1 fruit fly cellular context compared by ENCODE assay signal in genomic region chr3L:3760395-3760997, dm6.
TF ChIP-seq lines count a peak whose summit lies in the region.

No protein-coding gene starts in this region.

TF ChIP-seq in whole organism, embryonic, 481 proteins besides CTCF, POLR2A, EP300 and RAD21 (continued from another document and continues in another):
- peak in 1 of 2 experiments; percentile 55 for TF ChIP-seq Hr78 (GFP tag; optimal IDR thresholded peaks at IDR 0.05; lab: Kevin White, UChicago)
- TF ChIP-seq CG4730 (GFP tag; IDR thresholded peaks at IDR 0.05; lab: Robert Waterston, UW), result peak; percentile 29; the same call in 1 of the 2 replicates
- no peak for TF ChIP-seq tap (tag; optimal IDR thresholded peaks at IDR 0.05; lab: Kevin White, UChicago)
- no peak for TF ChIP-seq MTF-1 (GFP tag; optimal IDR thresholded peaks at IDR 0.05; lab: Kevin White, UChicago; ENCODE audit: borderline replicate concordance)
- peak; percentile 11 for TF ChIP-seq CG1647 (GFP tag; optimal IDR thresholded peaks at IDR 0.05; lab: Kevin White, UChicago)
- no peak for TF ChIP-seq Stat92E (GFP tag; optimal IDR thresholded peaks at IDR 0.05; lab: Kevin White, UChicago)
- no peak for TF ChIP-seq Sry-β (GFP tag; optimal IDR thresholded peaks at IDR 0.05; lab: Kevin White, UChicago)
- 0 out of 2 replicates have a peak, but pooled peaks have one; percentile 29 for TF ChIP-seq CG32767 (GFP tag; IDR thresholded peaks at IDR 0.05; lab: Robert Waterston, UW)
- no peak for TF ChIP-seq sc (optimal IDR thresholded peaks at IDR 0.05; lab: Kevin White, UChicago)
- TF ChIP-seq sc (GFP tag; optimal IDR thresholded peaks at IDR 0.05; lab: Kevin White, UChicago), result no peak
- TF ChIP-seq CG17328 (GFP tag; IDR thresholded peaks at IDR 0.05; lab: Robert Waterston, UW), result no peak
- no peak for TF ChIP-seq Nf-YC (tag; optimal IDR thresholded peaks at IDR 0.05; lab: Kevin White, UChicago)
- TF ChIP-seq ATbp (GFP tag; optimal IDR thresholded peaks at IDR 0.05; lab: Kevin White, UChicago), result no peak
- TF ChIP-seq mld (GFP tag; IDR thresholded peaks at IDR 0.05; lab: Robert Waterston, UW; ENCODE audit: partially characterized antibody), result no peak
- TF ChIP-seq gsb (GFP tag; IDR thresholded peaks at IDR 0.05; lab: Robert Waterston, UW), result no peak
- no peak for TF ChIP-seq hbn (GFP tag; IDR thresholded peaks at IDR 0.05; lab: Robert Waterston, UW; ENCODE audit: partially characterized antibody)
- TF ChIP-seq CG3995 (GFP tag; optimal IDR thresholded peaks at IDR 0.05; lab: Kevin White, UChicago), result no peak
- TF ChIP-seq Mrtf (GFP tag; IDR thresholded peaks at IDR 0.05; lab: Robert Waterston, UW), result no peak
- TF ChIP-seq Atf3 (GFP tag; optimal IDR thresholded peaks at IDR 0.05; lab: Kevin White, UChicago), result no peak
- TF ChIP-seq Sry-δ (GFP tag; optimal IDR thresholded peaks at IDR 0.05; lab: Kevin White, UChicago), result no peak
- TF ChIP-seq CG16815 (GFP tag; optimal IDR thresholded peaks at IDR 0.05; lab: Kevin White, UChicago), result no peak
- no peak for TF ChIP-seq tll (GFP tag; optimal IDR thresholded peaks at IDR 0.05; lab: Kevin White, UChicago)
- TF ChIP-seq MESR4 (GFP tag; optimal IDR thresholded peaks at IDR 0.05; lab: Kevin White, UChicago), result no peak
- TF ChIP-seq CG15514 (GFP tag; optimal IDR thresholded peaks at IDR 0.05; lab: Kevin White, UChicago), result peak; percentile 33
- no peak for TF ChIP-seq CG10321 (GFP tag; IDR thresholded peaks at IDR 0.05; lab: Robert Waterston, UW)
- no peak for TF ChIP-seq CG11696 (GFP tag; IDR thresholded peaks at IDR 0.05; lab: Robert Waterston, UW)
- no peak for TF ChIP-seq CG9437 (GFP tag; optimal IDR thresholded peaks at IDR 0.05; lab: Kevin White, UChicago)
- peak; percentile 62 for TF ChIP-seq grau (tag; optimal IDR thresholded peaks at IDR 0.05; lab: Kevin White, UChicago)
- TF ChIP-seq Poxn (GFP tag; IDR thresholded peaks at IDR 0.05; lab: Robert Waterston, UW), result no peak
- no peak for TF ChIP-seq Tbp (GFP tag; optimal IDR thresholded peaks at IDR 0.05; lab: Kevin White, UChicago)
- TF ChIP-seq CHES-1-like (GFP tag; optimal IDR thresholded peaks at IDR 0.05; lab: Kevin White, UChicago), result no peak
- TF ChIP-seq maf-S (GFP tag; optimal IDR thresholded peaks at IDR 0.05; lab: Kevin White, UChicago), result no peak
- TF ChIP-seq CG12155 (GFP tag; optimal IDR thresholded peaks at IDR 0.05; lab: Kevin White, UChicago), result peak; percentile 7
- TF ChIP-seq CG9797 (GFP tag; optimal IDR thresholded peaks at IDR 0.05; lab: Kevin White, UChicago), result no peak
- TF ChIP-seq Med (GFP tag; lab: Kevin White, UChicago), result peak; percentile 80
- peak; percentile 78 for TF ChIP-seq row (GFP tag; IDR thresholded peaks at IDR 0.05; lab: Robert Waterston, UW)
- TF ChIP-seq trh (GFP tag; optimal IDR thresholded peaks at IDR 0.05; lab: Kevin White, UChicago), result peak; percentile 17
- TF ChIP-seq CG8281 (tag; optimal IDR thresholded peaks at IDR 0.05; lab: Kevin White, UChicago), result no peak
- TF ChIP-seq CG4617 (GFP tag; optimal IDR thresholded peaks at IDR 0.05; lab: Kevin White, UChicago; ENCODE audit: borderline replicate concordance), result no peak
- TF ChIP-seq BEAF-32 (GFP tag; optimal IDR thresholded peaks at IDR 0.05; lab: Kevin White, UChicago), result no peak
- peak; percentile 56 for TF ChIP-seq CoRest (tag; optimal IDR thresholded peaks at IDR 0.05; lab: Kevin White, UChicago)
- TF ChIP-seq Ravus (GFP tag; IDR thresholded peaks at IDR 0.05; lab: Robert Waterston, UW), result no peak; the same call in 1 of the 2 replicates
- TF ChIP-seq CG2889 (GFP tag; IDR thresholded peaks at IDR 0.05; lab: Robert Waterston, UW), result 0 out of 3 replicates have a peak, but pooled peaks have one; percentile 16
- TF ChIP-seq disco-r (GFP tag; optimal IDR thresholded peaks at IDR 0.05; lab: Kevin White, UChicago), result peak; percentile 14
- TF ChIP-seq hkb (optimal IDR thresholded peaks at IDR 0.05; lab: Kevin White, UChicago), result no peak
- peak; percentile 57; the same call in 1 of the 2 replicates for TF ChIP-seq hkb (GFP tag; IDR thresholded peaks at IDR 0.05; lab: Robert Waterston, UW)
- no peak for TF ChIP-seq CG3726 (GFP tag; IDR thresholded peaks at IDR 0.05; lab: Robert Waterston, UW)
- no peak for TF ChIP-seq CG1792 (GFP tag; optimal IDR thresholded peaks at IDR 0.05; lab: Kevin White, UChicago)
- TF ChIP-seq gt (GFP tag; IDR thresholded peaks at IDR 0.05; lab: Robert Waterston, UW), result no peak
- 0 out of 2 replicates have a peak, but pooled peaks have one; percentile 13 for TF ChIP-seq CG14667 (GFP tag; IDR thresholded peaks at IDR 0.05; lab: Robert Waterston, UW)
- no peak for TF ChIP-seq CG12744 (GFP tag; optimal IDR thresholded peaks at IDR 0.05; lab: Kevin White, UChicago)
- TF ChIP-seq CG10565 (GFP tag; optimal IDR thresholded peaks at IDR 0.05; lab: Kevin White, UChicago), result no peak
- peak; percentile 21 for TF ChIP-seq Fer1 (GFP tag; optimal IDR thresholded peaks at IDR 0.05; lab: Kevin White, UChicago)
- TF ChIP-seq vvl (GFP tag; IDR thresholded peaks at IDR 0.05; lab: Robert Waterston, UW), result peak; percentile 20; the same call in 1 of the 2 replicates
- TF ChIP-seq Camta (GFP tag; optimal IDR thresholded peaks at IDR 0.05; lab: Kevin White, UChicago), result peak; percentile 28
- no peak for TF ChIP-seq fru (optimal IDR thresholded peaks at IDR 0.05; lab: Kevin White, UChicago)
- no peak for TF ChIP-seq Dip3 (GFP tag; optimal IDR thresholded peaks at IDR 0.05; lab: Kevin White, UChicago)
- peak; percentile 20 for TF ChIP-seq BtbVII (GFP tag; optimal IDR thresholded peaks at IDR 0.05; lab: Kevin White, UChicago)
- TF ChIP-seq Lhr (GFP tag; optimal IDR thresholded peaks at IDR 0.05; lab: Kevin White, UChicago), result no peak
- TF ChIP-seq CG32772 (GFP tag; IDR thresholded peaks at IDR 0.05; lab: Robert Waterston, UW), result 0 out of 2 replicates have a peak, but pooled peaks have one; percentile 12
- TF ChIP-seq peb (GFP tag; IDR thresholded peaks at IDR 0.05; lab: Robert Waterston, UW), result no peak
- no peak for TF ChIP-seq gcm (GFP tag; optimal IDR thresholded peaks at IDR 0.05; lab: Kevin White, UChicago)
- TF ChIP-seq bigmax (GFP tag; optimal IDR thresholded peaks at IDR 0.05; lab: Kevin White, UChicago), result no peak
- TF ChIP-seq ac (GFP tag; optimal IDR thresholded peaks at IDR 0.05; lab: Kevin White, UChicago), result no peak
- TF ChIP-seq ssp (GFP tag; IDR thresholded peaks at IDR 0.05; lab: Robert Waterston, UW), result no peak
- no peak for TF ChIP-seq ci (GFP tag; IDR thresholded peaks at IDR 0.05; lab: Robert Waterston, UW)
- peak; percentile 37 for TF ChIP-seq Hand (GFP tag; optimal IDR thresholded peaks at IDR 0.05; lab: Kevin White, UChicago)
- TF ChIP-seq mirr (GFP tag; optimal IDR thresholded peaks at IDR 0.05; lab: Kevin White, UChicago), result peak; percentile 24
- TF ChIP-seq CG3163 (GFP tag; optimal IDR thresholded peaks at IDR 0.05; lab: Kevin White, UChicago), result no peak
- TF ChIP-seq dati (GFP tag; IDR thresholded peaks at IDR 0.05; lab: Robert Waterston, UW), result no peak
- TF ChIP-seq Hr3 (GFP tag; optimal IDR thresholded peaks at IDR 0.05; lab: Kevin White, UChicago), result no peak
- peak; percentile 74; the same call in 2 of the 3 replicates for TF ChIP-seq dysf (GFP tag; IDR thresholded peaks at IDR 0.05; lab: Robert Waterston, UW)
- TF ChIP-seq CG13123 (GFP tag; optimal IDR thresholded peaks at IDR 0.05; lab: Kevin White, UChicago), result no peak
- TF ChIP-seq dimm (GFP tag; IDR thresholded peaks at IDR 0.05; lab: Robert Waterston, UW), result no peak
- TF ChIP-seq CG11085 (GFP tag; IDR thresholded peaks at IDR 0.05; lab: Robert Waterston, UW), result 0 out of 2 replicates have a peak, but pooled peaks have one; percentile 34
- no peak for TF ChIP-seq z (GFP tag; IDR thresholded peaks at IDR 0.05; lab: Robert Waterston, UW)
- no peak for TF ChIP-seq crp (GFP tag; optimal IDR thresholded peaks at IDR 0.05; lab: Kevin White, UChicago)
- no peak for TF ChIP-seq sens-2 (GFP tag; IDR thresholded peaks at IDR 0.05; lab: Robert Waterston, UW)
- no peak for TF ChIP-seq Antp (GFP tag; optimal IDR thresholded peaks at IDR 0.05; lab: Kevin White, UChicago)
- TF ChIP-seq Six4 (GFP tag; optimal IDR thresholded peaks at IDR 0.05; lab: Kevin White, UChicago), result no peak
- peak; percentile 13 for TF ChIP-seq CG8924 (tag; optimal IDR thresholded peaks at IDR 0.05; lab: Kevin White, UChicago)
- TF ChIP-seq Hmx (GFP tag; optimal IDR thresholded peaks at IDR 0.05; lab: Kevin White, UChicago), result no peak
- TF ChIP-seq CG17361 (GFP tag; IDR thresholded peaks at IDR 0.05; lab: Robert Waterston, UW), result peak; percentile 37; the same call in 1 of the 3 replicates
- no peak for TF ChIP-seq CG30020 (tag; optimal IDR thresholded peaks at IDR 0.05; lab: Kevin White, UChicago)
- no peak for TF ChIP-seq run (tag; optimal IDR thresholded peaks at IDR 0.05; lab: Kevin White, UChicago)
- TF ChIP-seq chinmo (GFP tag; IDR thresholded peaks at IDR 0.05; lab: Robert Waterston, UW; ENCODE audit: partially characterized antibody), result peak; percentile 55; the same call in 1 of the 4 replicates
- peak; percentile 57 for TF ChIP-seq CG15269 (tag; optimal IDR thresholded peaks at IDR 0.05; lab: Kevin White, UChicago)
- TF ChIP-seq ara (GFP tag; IDR thresholded peaks at IDR 0.05; lab: Robert Waterston, UW), result no peak
- TF ChIP-seq seq (GFP tag; IDR thresholded peaks at IDR 0.05; lab: Robert Waterston, UW), result peak; percentile 31; the same call in 1 of the 2 replicates
- TF ChIP-seq CG6654 (GFP tag; optimal IDR thresholded peaks at IDR 0.05; lab: Kevin White, UChicago), result no peak
- TF ChIP-seq CG8089 (GFP tag; optimal IDR thresholded peaks at IDR 0.05; lab: Kevin White, UChicago), result no peak
- TF ChIP-seq pzg (GFP tag; optimal IDR thresholded peaks at IDR 0.05; lab: Kevin White, UChicago), result no peak
- peak; percentile 22 for TF ChIP-seq Dek (tag; optimal IDR thresholded peaks at IDR 0.05; lab: Kevin White, UChicago)
- TF ChIP-seq Fer3 (tag; optimal IDR thresholded peaks at IDR 0.05; lab: Kevin White, UChicago), result peak; percentile 11
- TF ChIP-seq CG12104 (GFP tag; optimal IDR thresholded peaks at IDR 0.05; lab: Kevin White, UChicago), result no peak
- TF ChIP-seq CG2199 (GFP tag; IDR thresholded peaks at IDR 0.05; lab: Robert Waterston, UW), result no peak
- TF ChIP-seq CG3281 (GFP tag; optimal IDR thresholded peaks at IDR 0.05; lab: Kevin White, UChicago), result peak; percentile 32
- peak; percentile 55 for TF ChIP-seq Meics (GFP tag; optimal IDR thresholded peaks at IDR 0.05; lab: Kevin White, UChicago)
- TF ChIP-seq CG7271 (tag; optimal IDR thresholded peaks at IDR 0.05; lab: Kevin White, UChicago), result no peak
- TF ChIP-seq sob (GFP tag; IDR thresholded peaks at IDR 0.05; lab: Robert Waterston, UW), result peak; percentile 50; the same call in 1 of the 2 replicates
- no peak for TF ChIP-seq lbe (GFP tag; optimal IDR thresholded peaks at IDR 0.05; lab: Kevin White, UChicago)
- TF ChIP-seq unc-4 (GFP tag; IDR thresholded peaks at IDR 0.05; lab: Robert Waterston, UW; ENCODE audit: partially characterized antibody), result no peak
- no peak for TF ChIP-seq CG5953 (GFP tag; IDR thresholded peaks at IDR 0.05; lab: Robert Waterston, UW)
- peak; percentile 7 for TF ChIP-seq shn (GFP tag; optimal IDR thresholded peaks at IDR 0.05; lab: Kevin White, UChicago)
- 0 out of 2 replicates have a peak, but pooled peaks have one; percentile 16 for TF ChIP-seq CG3847 (GFP tag; IDR thresholded peaks at IDR 0.05; lab: Robert Waterston, UW)
- TF ChIP-seq CG6765 (GFP tag; optimal IDR thresholded peaks at IDR 0.05; lab: Kevin White, UChicago), result no peak
- TF ChIP-seq zen2 (GFP tag; IDR thresholded peaks at IDR 0.05; lab: Robert Waterston, UW; ENCODE audit: partially characterized antibody), result no peak
- no peak for TF ChIP-seq hth (optimal IDR thresholded peaks at IDR 0.05; lab: Kevin White, UChicago)
- TF ChIP-seq CG2875 (GFP tag; optimal IDR thresholded peaks at IDR 0.05; lab: Kevin White, UChicago), result no peak
- peak; percentile 25; the same call in 1 of the 4 replicates for TF ChIP-seq Gug (GFP tag; IDR thresholded peaks at IDR 0.05; lab: Robert Waterston, UW)
- TF ChIP-seq bbx (GFP tag; IDR thresholded peaks at IDR 0.05; lab: Robert Waterston, UW; ENCODE audit: partially characterized antibody), result no peak
- TF ChIP-seq Abd-B (GFP tag; optimal IDR thresholded peaks at IDR 0.05; lab: Kevin White, UChicago), result peak; percentile 58
- no peak for TF ChIP-seq kay (GFP tag; optimal IDR thresholded peaks at IDR 0.05; lab: Kevin White, UChicago)
- TF ChIP-seq Nf-YA (GFP tag; IDR thresholded peaks at IDR 0.05; lab: Robert Waterston, UW), result no peak
- TF ChIP-seq CG10431 (GFP tag; optimal IDR thresholded peaks at IDR 0.05; lab: Kevin White, UChicago), result no peak
- TF ChIP-seq prd (optimal IDR thresholded peaks at IDR 0.05; lab: Kevin White, UChicago), result no peak
- TF ChIP-seq prd (GFP tag; IDR thresholded peaks at IDR 0.05; lab: Robert Waterston, UW), result no peak
- TF ChIP-seq tna (GFP tag; IDR thresholded peaks at IDR 0.05; lab: Robert Waterston, UW; ENCODE audit: partially characterized antibody), result no peak
- no peak for TF ChIP-seq CG9215 (GFP tag; IDR thresholded peaks at IDR 0.05; lab: Robert Waterston, UW)
- no peak for TF ChIP-seq NC2β (GFP tag; optimal IDR thresholded peaks at IDR 0.05; lab: Kevin White, UChicago)
- TF ChIP-seq gcm2 (GFP tag; optimal IDR thresholded peaks at IDR 0.05; lab: Kevin White, UChicago), result peak; percentile 15
- TF ChIP-seq CG12942 (GFP tag; optimal IDR thresholded peaks at IDR 0.05; lab: Kevin White, UChicago), result no peak
- TF ChIP-seq en (GFP tag; optimal IDR thresholded peaks at IDR 0.05; lab: Kevin White, UChicago), result no peak
- TF ChIP-seq Oli (tag; optimal IDR thresholded peaks at IDR 0.05; lab: Kevin White, UChicago), result peak; percentile 43
- TF ChIP-seq NK7.1 (GFP tag; optimal IDR thresholded peaks at IDR 0.05; lab: Kevin White, UChicago), result no peak
- peak; percentile 3 for TF ChIP-seq CG10209 (GFP tag; optimal IDR thresholded peaks at IDR 0.05; lab: Kevin White, UChicago)
- 0 out of 2 replicates have a peak, but pooled peaks have one; percentile 13 for TF ChIP-seq CG31224 (GFP tag; IDR thresholded peaks at IDR 0.05; lab: Robert Waterston, UW)
- no peak for TF ChIP-seq CG14965 (GFP tag; optimal IDR thresholded peaks at IDR 0.05; lab: Kevin White, UChicago; ENCODE audit: borderline replicate concordance)
- TF ChIP-seq CG7372 (GFP tag; IDR thresholded peaks at IDR 0.05; lab: Robert Waterston, UW), result no peak
- TF ChIP-seq insv (GFP tag; optimal IDR thresholded peaks at IDR 0.05; lab: Kevin White, UChicago), result no peak
- no peak for TF ChIP-seq CG33213 (GFP tag; optimal IDR thresholded peaks at IDR 0.05; lab: Kevin White, UChicago)
- peak; percentile 6 for TF ChIP-seq HmgZ (tag; optimal IDR thresholded peaks at IDR 0.05; lab: Kevin White, UChicago)
- no peak for TF ChIP-seq pum (GFP tag; optimal IDR thresholded peaks at IDR 0.05; lab: Kevin White, UChicago)
